Fruit fly (Drosophila melanogaster) Kc167 (cell line): Measurements from ENCODE around the gene CG13856.

ENCODE experiments used
- Myc ChIP-seq: fragments of >200 bp; optimal IDR thresholded peaks from 2 replicates; lab custom pipeline; 2017; ENCODE audit warnings: missing external identifiers
- insv ChIP-seq: fragments of >200 bp; optimal IDR thresholded peaks from 3 replicates; lab custom pipeline; 2018; ENCODE audit warnings: missing external identifiers
- psq ChIP-seq: fragments of >200 bp; optimal IDR thresholded peaks from 2 replicates; lab custom pipeline; 2017; ENCODE audit warnings: missing external identifiers

- no peak for TF ChIP-seq Myc
- TF ChIP-seq insv (lab: Kevin White, UChicago): no peak
- TF ChIP-seq psq (lab: Kevin White, UChicago): no peak
Measured at dm6 chr3R:22368777-22369214, 33.7 kb upstream of the CG13856 start.
